Fruit fly (Drosophila melanogaster) whole organism, adult: Measurements from ENCODE around the gene Bcat.

ENCODE experiments used
- pad ChIP-seq: fragments of 200-800 bp; sonication (Bioruptor generic); optimal IDR thresholded peaks from 3 replicates; lab custom pipeline; 2017; ENCODE audit warnings: missing biosample characterization, missing genetic modification characterization, mild to moderate bottlenecking, moderate library complexity, missing genetic modification reagents
- tj ChIP-seq: fragments of 200-800 bp; sonication (Bioruptor generic); optimal IDR thresholded peaks from 3 replicates; lab custom pipeline; 2017; ENCODE audit warnings: missing biosample characterization, mild to moderate bottlenecking, missing genetic modification characterization, moderate library complexity
- toe ChIP-seq: fragments of 200-800 bp; sonication (Bioruptor generic); optimal IDR thresholded peaks from 2 replicates; lab custom pipeline; 2016; ENCODE audit warnings: missing biosample characterization, missing genetic modification characterization

dm6 chrX:13396378-13397099 is at the start of gene Bcat:
- TF ChIP-seq pad (GFP tag; lab: Kevin White, UChicago): peak; percentile 40
- TF ChIP-seq toe (GFP tag; lab: Kevin White, UChicago): no peak
- TF ChIP-seq tj (GFP tag; lab: Kevin White, UChicago): peak; percentile 6
